Fruit fly (Drosophila melanogaster): Measurements from ENCODE around the gene CG6138.

- no peak for TF ChIP-seq psq (optimal IDR thresholded peaks at IDR 0.05)
- TF ChIP-seq h (optimal IDR thresholded peaks at IDR 0.05), result no peak
- TF ChIP-seq Myc (optimal IDR thresholded peaks at IDR 0.05), result no peak
Measured at dm6 chr2L:10577692-10578091, 10.6 kb downstream of the CG6138 start, which contains the start of gene w-cup.

Data from Kc167 (cell line).